Worm (Caenorhabditis elegans) whole organism, L1 larva: ENCODE data around the gene C03E10.1.
A peak's percentile ranks its signal among the peaks of the same experiment; 100 is the strongest.

ENCODE experiments used
- C04F5.9 ChIP-seq: sonication (generic microtip); optimal IDR thresholded peaks from 2 replicates; lab custom pipeline; 2016; ENCODE audit warnings: missing genetic modification characterization, missing compliant biosample characterization
- C16A3.4 ChIP-seq: fragments of 150-350 bp; optimal IDR thresholded peaks from 2 replicates; lab custom pipeline; 2014; ENCODE audit warnings: missing biosample characterization, missing genetic modification characterization
- F16B12.6 ChIP-seq: fragments of 150-350 bp; optimal IDR thresholded peaks from 2 replicates; lab custom pipeline; 2014; ENCODE audit warnings: missing biosample characterization, missing genetic modification characterization
- Y116A8C.19 ChIP-seq: sonication (generic microtip); optimal IDR thresholded peaks from 2 replicates; lab custom pipeline; 2016; ENCODE audit warnings: missing compliant biosample characterization, missing genetic modification characterization, borderline replicate concordance
- aha-1 ChIP-seq: fragments of 150-350 bp; optimal IDR thresholded peaks from 2 replicates; lab custom pipeline; 2014; ENCODE audit warnings: missing biosample characterization, missing genetic modification characterization
- blmp-1 ChIP-seq: fragments of 150-350 bp; optimal IDR thresholded peaks from 2 replicates; lab custom pipeline; 2014; ENCODE audit warnings: missing biosample characterization, missing genetic modification characterization
- ceh-8 ChIP-seq: fragments of 200-800 bp; sonication (Bioruptor generic); optimal IDR thresholded peaks from 2 replicates; lab custom pipeline; 2018; ENCODE audit warnings: mild to moderate bottlenecking, missing genetic modification characterization, moderate library complexity, missing compliant biosample characterization
- ceh-82 ChIP-seq, 3 experiments: fragments of 150-350 bp in 1 of 3; sonication (generic microtip) in 2 of 3; optimal IDR thresholded peaks; 2 replicates each; lab custom pipeline; 2014 to 2017; ENCODE audit warnings: missing biosample characterization in 3 of 3, missing genetic modification characterization in 3 of 3
- ces-1 ChIP-seq: fragments of 150-350 bp; optimal IDR thresholded peaks from 2 replicates; lab custom pipeline; 2014; ENCODE audit warnings: missing biosample characterization, missing genetic modification reagents, missing genetic modification characterization
- dsc-1 ChIP-seq: sonication (generic microtip); optimal IDR thresholded peaks from 2 replicates; lab custom pipeline; 2016; ENCODE audit warnings: mild to moderate bottlenecking, missing genetic modification characterization, missing compliant biosample characterization
- efl-1 ChIP-seq, 4 experiments: fragments of 150-350 bp; optimal IDR thresholded peaks in 3 of 4; peaks in 1 of 4; 1 replicate in 1 of 4; 2 replicates in 3 of 4; lab custom pipeline; 2014; ENCODE audit warnings: missing biosample characterization in 2 of 4, missing genetic modification characterization in 2 of 4, missing genetic modification reagents in 2 of 4
- efl-3 ChIP-seq: fragments of 200-800 bp; sonication (Bioruptor generic); optimal IDR thresholded peaks from 2 replicates; lab custom pipeline; 2018; ENCODE audit warnings: mild to moderate bottlenecking, missing genetic modification characterization, missing compliant biosample characterization
- egl-13 ChIP-seq: sonication (generic microtip); optimal IDR thresholded peaks from 2 replicates; lab custom pipeline; 2016; ENCODE audit warnings: missing genotype, missing genetic modification reagents, missing genetic modification characterization, missing compliant biosample characterization
- egl-27 ChIP-seq, 2 experiments: fragments of 150-350 bp in 1 of 2; sonication (generic microtip); optimal IDR thresholded peaks; 3 replicates each; lab custom pipeline; 2017 to 2018; ENCODE audit warnings: missing biosample characterization in 2 of 2, missing genetic modification characterization in 2 of 2, missing genetic modification reagents in 2 of 2
- elt-2 ChIP-seq: sonication (generic microtip); optimal IDR thresholded peaks from 2 replicates; lab custom pipeline; 2016; ENCODE audit warnings: missing genetic modification characterization, mild to moderate bottlenecking, inconsistent platforms, missing compliant biosample characterization, missing genetic modification reagents
- elt-3 ChIP-seq, 6 experiments: fragments of 150-350 bp in 1 of 6; sonication (generic microtip); optimal IDR thresholded peaks; 2 replicates each; lab custom pipeline; 2017 to 2018; ENCODE audit warnings: missing biosample characterization in 6 of 6, missing genetic modification characterization in 6 of 6, inconsistent platforms in 1 of 6
- fkh-10 ChIP-seq: sonication (generic microtip); optimal IDR thresholded peaks from 2 replicates; lab custom pipeline; 2017; ENCODE audit warnings: missing biosample characterization, missing genetic modification reagents, missing genetic modification characterization
- fos-1 ChIP-seq: fragments of 150-350 bp; optimal IDR thresholded peaks from 2 replicates; lab custom pipeline; 2014; ENCODE audit warnings: missing biosample characterization, missing genetic modification characterization
- irx-1 ChIP-seq: sonication (generic microtip); optimal IDR thresholded peaks from 2 replicates; lab custom pipeline; 2016; ENCODE audit warnings: missing genetic modification characterization, missing compliant biosample characterization
- isw-1 ChIP-seq: fragments of 200-800 bp; sonication (Bioruptor generic); IDR thresholded peaks from 2 replicates; pipeline ENCODE4 v1.3.6; 2022; ENCODE audit warnings: missing genetic modification characterization, missing compliant biosample characterization
- jun-1 ChIP-seq: fragments of 150-350 bp; optimal IDR thresholded peaks from 2 replicates; lab custom pipeline; 2014; ENCODE audit warnings: missing biosample characterization, missing genetic modification reagents, missing genetic modification characterization
- lin-14 ChIP-seq: fragments of 200-800 bp; sonication (Bioruptor generic); optimal IDR thresholded peaks from 2 replicates; lab custom pipeline; 2018; ENCODE audit warnings: mild to moderate bottlenecking, missing genetic modification characterization, moderate library complexity, missing compliant biosample characterization
- lin-15B ChIP-seq: fragments of 150-350 bp; sonication (generic microtip); optimal IDR thresholded peaks from 3 replicates; lab custom pipeline; 2014; ENCODE audit warnings: missing biosample characterization, missing genetic modification characterization
- lin-35 ChIP-seq, 2 experiments: fragments of 150-350 bp; optimal IDR thresholded peaks; 2 replicates each; lab custom pipeline; 2014; ENCODE audit warnings: missing biosample characterization in 2 of 2, missing genetic modification characterization in 2 of 2, missing genetic modification reagents in 2 of 2
- lsy-2 ChIP-seq, 2 experiments: fragments of 150-350 bp; optimal IDR thresholded peaks; 2 replicates each; lab custom pipeline; 2014; ENCODE audit warnings: missing biosample characterization in 2 of 2, missing genetic modification characterization in 2 of 2
- mab-9 ChIP-seq: fragments of 200-800 bp; sonication (Bioruptor generic); IDR thresholded peaks from 2 replicates; pipeline ENCODE4 v1.3.6; 2022; ENCODE audit warnings: missing genetic modification reagents, missing genetic modification characterization, missing compliant biosample characterization
- mdl-1 ChIP-seq, 2 experiments: fragments of 150-350 bp; optimal IDR thresholded peaks; 2 replicates each; lab custom pipeline; 2014 to 2017; ENCODE audit warnings: missing biosample characterization in 2 of 2, missing genetic modification characterization in 2 of 2, inconsistent platforms in 1 of 2
- mep-1 ChIP-seq: fragments of 150-350 bp; optimal IDR thresholded peaks from 2 replicates; lab custom pipeline; 2014; ENCODE audit warnings: missing biosample characterization, missing genetic modification characterization
- nhr-11 ChIP-seq: fragments of 150-350 bp; optimal IDR thresholded peaks from 2 replicates; lab custom pipeline; 2014; ENCODE audit warnings: missing biosample characterization, missing genetic modification characterization
- nhr-19 ChIP-seq: fragments of 200-800 bp; sonication (Bioruptor generic); conservative IDR thresholded peaks from 2 replicates; pipeline ENCODE4 v1.3.6; 2022; ENCODE audit warnings: missing genetic modification characterization, missing compliant biosample characterization
- nhr-47 ChIP-seq: sonication (generic microtip); optimal IDR thresholded peaks from 2 replicates; lab custom pipeline; 2016; ENCODE audit warnings: mild to moderate bottlenecking, missing genetic modification characterization, moderate library complexity, missing compliant biosample characterization
- nhr-71 ChIP-seq: sonication (generic microtip); optimal IDR thresholded peaks from 2 replicates; lab custom pipeline; 2016; ENCODE audit warnings: mild to moderate bottlenecking, missing genetic modification characterization, moderate library complexity, missing compliant biosample characterization
- nhr-77 ChIP-seq: fragments of 150-350 bp; optimal IDR thresholded peaks from 2 replicates; lab custom pipeline; 2014; ENCODE audit warnings: missing biosample characterization, missing genetic modification characterization
- nhr-90 ChIP-seq: sonication (generic microtip); optimal IDR thresholded peaks from 2 replicates; lab custom pipeline; 2016; ENCODE audit warnings: mild to moderate bottlenecking, missing genetic modification characterization, missing compliant biosample characterization; ENCODE audit not compliant: poor library complexity
- rnt-1 ChIP-seq: sonication (generic microtip); optimal IDR thresholded peaks from 2 replicates; lab custom pipeline; 2016; ENCODE audit warnings: mild to moderate bottlenecking, missing genetic modification characterization, moderate library complexity, missing compliant biosample characterization
- skn-1 ChIP-seq: fragments of 150-350 bp; optimal IDR thresholded peaks from 2 replicates; lab custom pipeline; 2014; ENCODE audit warnings: missing biosample characterization, missing genetic modification characterization
- snpc-4 ChIP-seq: fragments of 150-350 bp; optimal IDR thresholded peaks from 2 replicates; lab custom pipeline; 2014; ENCODE audit warnings: missing biosample characterization, missing genetic modification characterization
- tbx-2 ChIP-seq: sonication (generic microtip); optimal IDR thresholded peaks from 2 replicates; lab custom pipeline; 2016; ENCODE audit warnings: missing genetic modification characterization, missing compliant biosample characterization
- unc-130 ChIP-seq: fragments of 150-350 bp; optimal IDR thresholded peaks from 2 replicates; lab custom pipeline; 2017; ENCODE audit warnings: missing biosample characterization, missing genetic modification characterization, inconsistent platforms
- unc-30 ChIP-seq: sonication (generic microtip); optimal IDR thresholded peaks from 2 replicates; lab custom pipeline; 2017; ENCODE audit warnings: missing biosample characterization, missing genetic modification characterization
- unc-62 ChIP-seq: fragments of 150-350 bp; optimal IDR thresholded peaks from 2 replicates; lab custom pipeline; 2014; ENCODE audit warnings: missing biosample characterization, missing genetic modification reagents, missing genetic modification characterization
- unc-86 ChIP-seq: sonication (generic microtip); optimal IDR thresholded peaks from 2 replicates; lab custom pipeline; 2016; ENCODE audit warnings: missing genetic modification characterization, missing compliant biosample characterization
- unc-98 ChIP-seq: fragments of 200-800 bp; sonication (Bioruptor generic); IDR thresholded peaks from 2 replicates; pipeline ENCODE4 v1.3.6; 2022; ENCODE audit warnings: missing genetic modification characterization, missing compliant biosample characterization
- xbp-1 ChIP-seq: sonication (generic microtip); optimal IDR thresholded peaks from 2 replicates; lab custom pipeline; 2016; ENCODE audit warnings: missing genetic modification characterization, missing compliant biosample characterization
- zag-1 ChIP-seq: fragments of 150-350 bp; optimal IDR thresholded peaks from 2 replicates; lab custom pipeline; 2014; ENCODE audit warnings: missing biosample characterization, missing genetic modification characterization
- zip-4 ChIP-seq: fragments of 200-800 bp; sonication (Bioruptor generic); optimal IDR thresholded peaks from 2 replicates; lab custom pipeline; 2018; ENCODE audit warnings: mild to moderate bottlenecking, missing genetic modification characterization, moderate library complexity, missing compliant biosample characterization
- ztf-11 ChIP-seq, 2 experiments: sonication (generic microtip); optimal IDR thresholded peaks; 2 replicates each; lab custom pipeline; 2016 to 2017; ENCODE audit warnings: missing genetic modification characterization in 2 of 2, missing biosample characterization in 1 of 2, missing compliant biosample characterization in 1 of 2
- ztf-4 ChIP-seq: fragments of 150-350 bp; optimal IDR thresholded peaks from 2 replicates; lab custom pipeline; 2014; ENCODE audit warnings: missing biosample characterization, missing genetic modification characterization

C03E10.1 gene

ce11 chrV:11321719-11322118 is 30.7 kb downstream of the C03E10.1 start, which contains the start of gene F47G9.4 (continued):
- TF ChIP-seq unc-98 (no peak), nhr-11 (no peak), ceh-8 (GFP tag; lab: Kevin White, UChicago) (no peak), unc-62 (GFP tag; lab: Kevin White, UChicago) (no peak)

- TF ChIP-seq C04F5.9 (no peak), efl-1 (optimal IDR thresholded peaks at IDR 0.05; lab: Kevin White, UChicago) (no peak), efl-1 (GFP tag; optimal IDR thresholded peaks at IDR 0.05 in 1 of 2; lab: Kevin White, UChicago) (peak in 1 of 2 experiments; percentile 12), Y116A8C.19 (tag; lab: Kevin White, UChicago) (no peak)
Measured at ce11 chrV:11323720-11324119, 32.7 kb downstream of the C03E10.1 start, which contains the start of gene str-141. Gene str-141, minus strand, starts transcription at chrV:11323820.

ce11 chrV:11326914-11327367 is 36.0 kb downstream of the C03E10.1 start, which contains the start of gene tmed-10:
Gene tmed-10, minus strand, starts transcription at chrV:11326964.
- peak; percentile 62 for TF ChIP-seq rnt-1 (tag; lab: Kevin White, UChicago)
- TF ChIP-seq unc-30 (tag; lab: Kevin White, UChicago), result no peak
- TF ChIP-seq efl-3 (GFP tag; lab: Kevin White, UChicago), result no peak
- TF ChIP-seq nhr-71, result peak; percentile 78
- peak; percentile 68 for TF ChIP-seq isw-1
- peak; percentile 58 to 67 for TF ChIP-seq lin-35 (GFP tag; optimal IDR thresholded peaks at IDR 0.05; lab: Kevin White, UChicago)
- TF ChIP-seq nhr-11, result no peak
- peak; percentile 64 for TF ChIP-seq nhr-47 (tag; lab: Kevin White, UChicago)
- peak; percentile 45 for TF ChIP-seq dsc-1 (tag; lab: Kevin White, UChicago)
- no peak for TF ChIP-seq zip-4
- peak; percentile 52 for TF ChIP-seq blmp-1 (tag; lab: Kevin White, UChicago)
- peak; percentile 3 for TF ChIP-seq unc-86
- peak; percentile 54 for TF ChIP-seq nhr-90 (tag; lab: Kevin White, UChicago)
- TF ChIP-seq unc-130 (tag; lab: Kevin White, UChicago), result peak; percentile 93
- peak; percentile 23 for TF ChIP-seq snpc-4 (tag; lab: Kevin White, UChicago)
- TF ChIP-seq zag-1 (tag; lab: Kevin White, UChicago), result no peak
- peak in 1 of 2 experiments; percentile 0 for TF ChIP-seq ztf-11 (tag; optimal IDR thresholded peaks at IDR 0.05; lab: Kevin White, UChicago)
- peak; percentile 92 for TF ChIP-seq F16B12.6
- peak; percentile 54 for TF ChIP-seq tbx-2 (tag; lab: Kevin White, UChicago)
- TF ChIP-seq elt-2 (tag; lab: Kevin White, UChicago), result peak; percentile 16
- peak in 1 of 6 experiments; percentile 27 for TF ChIP-seq elt-3 (tag; optimal IDR thresholded peaks at IDR 0.05; lab: Kevin White, UChicago)
- peak; percentile 28 for TF ChIP-seq C16A3.4 (tag; lab: Kevin White, UChicago)
- peak; percentile 49 for TF ChIP-seq lin-15B (tag; lab: Kevin White, UChicago)
- no peak for TF ChIP-seq aha-1 (tag; lab: Kevin White, UChicago)
- peak; percentile 44 for TF ChIP-seq nhr-77 (tag; lab: Kevin White, UChicago)
- TF ChIP-seq mab-9 (GFP tag; lab: Robert Waterston, UW), result peak; percentile 37; the same call in 1 of the 2 replicates
- peak; percentile 95 for TF ChIP-seq xbp-1 (tag; lab: Kevin White, UChicago)
- peak; percentile 85 to 87 (median 87) for TF ChIP-seq ceh-82 (tag; optimal IDR thresholded peaks at IDR 0.05; lab: Kevin White, UChicago)
- peak; percentile 87 to 96 for TF ChIP-seq lsy-2 (tag; optimal IDR thresholded peaks at IDR 0.05; lab: Kevin White, UChicago)
- peak; percentile 27 for TF ChIP-seq fkh-10 (GFP tag; lab: Kevin White, UChicago)
- peak; percentile 48 for TF ChIP-seq skn-1 (tag; lab: Kevin White, UChicago)
- TF ChIP-seq mep-1 (tag; lab: Kevin White, UChicago), result peak; percentile 83
- TF ChIP-seq jun-1 (tag; lab: Kevin White, UChicago), result peak; percentile 13
- TF ChIP-seq fos-1 (tag; lab: Kevin White, UChicago), result no peak
- TF ChIP-seq egl-27 (tag; optimal IDR thresholded peaks at IDR 0.05; lab: Kevin White, UChicago), result no peak
- TF ChIP-seq ztf-4 (tag; lab: Kevin White, UChicago), result no peak
- TF ChIP-seq lin-14 (GFP tag; lab: Kevin White, UChicago), result peak; percentile 83
- peak in 1 of 2 experiments; percentile 43 for TF ChIP-seq mdl-1 (tag; optimal IDR thresholded peaks at IDR 0.05; lab: Kevin White, UChicago)
- TF ChIP-seq unc-62 (GFP tag; lab: Kevin White, UChicago), result no peak
- no peak for TF ChIP-seq ceh-8 (GFP tag; lab: Kevin White, UChicago)
- no peak for TF ChIP-seq ces-1 (GFP tag; lab: Kevin White, UChicago)
- TF ChIP-seq nhr-19 (GFP tag; lab: Robert Waterston, UW), result peak; percentile 80
- peak; percentile 32 for TF ChIP-seq irx-1 (tag; lab: Kevin White, UChicago)
- TF ChIP-seq egl-13 (tag; lab: Kevin White, UChicago), result no peak
